Worm (Caenorhabditis elegans) whole organism, young adult: ENCODE data around the gene gst-1.

ENCODE experiments used
- B0261.1 ChIP-seq: sonication (generic microtip); optimal IDR thresholded peaks from 2 replicates; lab custom pipeline; 2016; ENCODE audit warnings: mild to moderate bottlenecking, missing genetic modification characterization, moderate library complexity, missing compliant biosample characterization
- C17E4.6 ChIP-seq: fragments of 200-800 bp; sonication (Bioruptor generic); IDR thresholded peaks from 2 replicates; pipeline ENCODE4 v1.3.6; 2022; ENCODE audit warnings: missing genetic modification reagents, missing genetic modification characterization, missing compliant biosample characterization
- F33H1.4 ChIP-seq: fragments of 200-800 bp; sonication (Bioruptor generic); IDR thresholded peaks from 2 replicates; pipeline ENCODE4 v1.3.6; 2022; ENCODE audit warnings: missing genetic modification reagents, missing genetic modification characterization, missing compliant biosample characterization
- F52B5.7 ChIP-seq: sonication (generic microtip); optimal IDR thresholded peaks from 2 replicates; lab custom pipeline; 2016; ENCODE audit warnings: mild to moderate bottlenecking, missing genetic modification characterization, missing compliant biosample characterization
- F55B11.4 ChIP-seq: sonication (generic microtip); optimal IDR thresholded peaks from 2 replicates; lab custom pipeline; 2016; ENCODE audit warnings: missing compliant biosample characterization, missing genetic modification characterization, borderline replicate concordance; ENCODE audit not compliant: insufficient read depth
- F57C9.4 ChIP-seq: sonication (generic microtip); optimal IDR thresholded peaks from 2 replicates; lab custom pipeline; 2017; ENCODE audit warnings: mild to moderate bottlenecking, missing genetic modification characterization, missing compliant biosample characterization
- K12H6.12 ChIP-seq: fragments of 200-800 bp; sonication (Bioruptor generic); optimal IDR thresholded peaks from 2 replicates; lab custom pipeline; 2018; ENCODE audit warnings: mild to moderate bottlenecking, missing genetic modification characterization, missing compliant biosample characterization
- Y53G8AR.9 ChIP-seq: fragments of 200-800 bp; sonication (Bioruptor generic); conservative IDR thresholded peaks from 2 replicates; pipeline ENCODE4 v1.3.6; 2022; ENCODE audit warnings: missing genetic modification reagents, missing genetic modification characterization, missing compliant biosample characterization
- akir-1 ChIP-seq: fragments of 200-800 bp; sonication (Bioruptor generic); optimal IDR thresholded peaks from 2 replicates; lab custom pipeline; 2018; ENCODE audit warnings: mild to moderate bottlenecking, missing genetic modification characterization, moderate library complexity, missing compliant biosample characterization
- ama-1 ChIP-seq, 3 experiments: fragments of 150-350 bp in 1 of 3; sonication (generic microtip) in 2 of 3; optimal IDR thresholded peaks; 2 replicates each; lab custom pipeline; 2014 to 2018; ENCODE audit warnings: missing biosample characterization in 2 of 3, missing genetic modification characterization in 2 of 3, missing genetic modification reagents in 2 of 3
- athp-1 ChIP-seq: sonication (generic microtip); optimal IDR thresholded peaks from 2 replicates; lab custom pipeline; 2017; ENCODE audit warnings: mild to moderate bottlenecking, missing genetic modification characterization, missing compliant biosample characterization
- attf-3 ChIP-seq: fragments of 200-800 bp; sonication (Bioruptor generic); conservative IDR thresholded peaks from 2 replicates; pipeline ENCODE4 v1.3.6; 2022; ENCODE audit warnings: missing genetic modification reagents, missing genetic modification characterization, missing compliant biosample characterization
- ccch-3 ChIP-seq: fragments of 200-800 bp; sonication (Bioruptor generic); optimal IDR thresholded peaks from 2 replicates; lab custom pipeline; 2018; ENCODE audit warnings: mild to moderate bottlenecking, missing genetic modification characterization, missing compliant biosample characterization
- ceh-27 ChIP-seq: fragments of 200-800 bp; sonication (Bioruptor generic); optimal IDR thresholded peaks from 2 replicates; lab custom pipeline; 2018; ENCODE audit warnings: mild to moderate bottlenecking, missing genetic modification characterization, moderate library complexity, missing compliant biosample characterization
- ceh-79 ChIP-seq: sonication (generic microtip); optimal IDR thresholded peaks from 2 replicates; lab custom pipeline; 2017; ENCODE audit warnings: mild to moderate bottlenecking, missing genetic modification characterization, missing compliant biosample characterization
- efl-1 ChIP-seq: fragments of 150-350 bp; optimal IDR thresholded peaks from 2 replicates; lab custom pipeline; 2014; ENCODE audit warnings: missing biosample characterization, missing genetic modification reagents, missing genetic modification characterization
- egrh-3 ChIP-seq: fragments of 200-800 bp; sonication (Bioruptor generic); IDR thresholded peaks from 2 replicates; pipeline ENCODE4 v1.3.6; 2022; ENCODE audit warnings: missing genetic modification reagents, missing genetic modification characterization, missing compliant biosample characterization
- gei-17 ChIP-seq: fragments of 200-800 bp; sonication (Bioruptor generic); optimal IDR thresholded peaks from 2 replicates; lab custom pipeline; 2018; ENCODE audit warnings: mild to moderate bottlenecking, missing genetic modification characterization, missing compliant biosample characterization
- hlh-12 ChIP-seq: sonication (generic microtip); optimal IDR thresholded peaks from 2 replicates; lab custom pipeline; 2016; ENCODE audit warnings: missing genetic modification characterization, missing compliant biosample characterization
- hmg-1.2 ChIP-seq: fragments of 200-800 bp; sonication (Bioruptor generic); IDR thresholded peaks from 2 replicates; pipeline ENCODE4 v1.3.6; 2022; ENCODE audit warnings: missing genetic modification reagents, missing genetic modification characterization, missing compliant biosample characterization
- hsf-1 ChIP-seq: fragments of 200-800 bp; sonication (Bioruptor generic); IDR thresholded peaks from 2 replicates; pipeline ENCODE4 v1.3.6; 2022; ENCODE audit warnings: missing genetic modification reagents, missing genetic modification characterization, missing compliant biosample characterization
- lin-26 ChIP-seq: fragments of 200-800 bp; sonication (Bioruptor generic); IDR thresholded peaks from 2 replicates; pipeline ENCODE4 v1.3.6; 2022; ENCODE audit warnings: missing genetic modification reagents, missing genetic modification characterization, missing compliant biosample characterization
- lin-35 ChIP-seq, 3 experiments: fragments of 150-350 bp in 2 of 3; sonication (generic microtip) in 1 of 3; optimal IDR thresholded peaks; 2 replicates each; lab custom pipeline; 2014 to 2018; ENCODE audit warnings: missing biosample characterization in 3 of 3, missing genetic modification characterization in 3 of 3, missing genetic modification reagents in 3 of 3
- lin-40 ChIP-seq: sonication (generic microtip); optimal IDR thresholded peaks from 2 replicates; lab custom pipeline; 2016; ENCODE audit warnings: missing genetic modification characterization, mild to moderate bottlenecking, missing compliant biosample characterization, missing genotype, missing genetic modification reagents
- lin-54 ChIP-seq: fragments of 200-800 bp; sonication (Bioruptor generic); optimal IDR thresholded peaks from 2 replicates; lab custom pipeline; 2018; ENCODE audit warnings: mild to moderate bottlenecking, missing genetic modification characterization, missing compliant biosample characterization
- madf-6 ChIP-seq: fragments of 200-800 bp; sonication (Bioruptor generic); IDR thresholded peaks from 2 replicates; pipeline ENCODE4 v1.3.6; 2022; ENCODE audit warnings: missing genetic modification reagents, missing genetic modification characterization, missing compliant biosample characterization
- madf-8 ChIP-seq: fragments of 200-800 bp; sonication (Bioruptor generic); conservative IDR thresholded peaks from 2 replicates; pipeline ENCODE4 v1.3.6; 2022; ENCODE audit warnings: missing genetic modification reagents, missing genetic modification characterization, missing compliant biosample characterization
- mcd-1 ChIP-seq: fragments of 200-800 bp; sonication (Bioruptor generic); IDR thresholded peaks from 2 replicates; pipeline ENCODE4 v1.3.6; 2022; ENCODE audit warnings: missing genetic modification reagents, missing genetic modification characterization, missing compliant biosample characterization
- mel-28 ChIP-seq: sonication (generic microtip); optimal IDR thresholded peaks from 2 replicates; lab custom pipeline; 2016; ENCODE audit warnings: borderline replicate concordance, mild to moderate bottlenecking, missing genetic modification characterization, missing compliant biosample characterization
- mes-4 ChIP-seq: sonication (generic microtip); optimal IDR thresholded peaks from 2 replicates; lab custom pipeline; 2016; ENCODE audit warnings: missing genotype, missing genetic modification characterization, missing compliant biosample characterization
- mxl-1 ChIP-seq: sonication (generic microtip); optimal IDR thresholded peaks from 2 replicates; lab custom pipeline; 2016; ENCODE audit warnings: missing genetic modification characterization, missing compliant biosample characterization
- nfyb-1 ChIP-seq: fragments of 200-800 bp; sonication (Bioruptor generic); IDR thresholded peaks from 2 replicates; pipeline ENCODE4 v1.3.6; 2022; ENCODE audit warnings: missing genetic modification reagents, missing genetic modification characterization, missing compliant biosample characterization
- pbrm-1 ChIP-seq: fragments of 200-800 bp; sonication (Bioruptor generic); IDR thresholded peaks from 2 replicates; pipeline ENCODE4 v1.3.6; 2022; ENCODE audit warnings: missing genetic modification reagents, missing genetic modification characterization, missing compliant biosample characterization
- repo-1 ChIP-seq: sonication (generic microtip); optimal IDR thresholded peaks from 2 replicates; lab custom pipeline; 2017; ENCODE audit warnings: mild to moderate bottlenecking, missing genetic modification characterization, missing compliant biosample characterization
- sea-2 ChIP-seq: fragments of 200-800 bp; sonication (Bioruptor generic); IDR thresholded peaks from 2 replicates; pipeline ENCODE4 v1.3.6; 2022; ENCODE audit warnings: missing genetic modification characterization, missing compliant biosample characterization
- snpc-3.4 ChIP-seq: sonication (generic microtip); optimal IDR thresholded peaks from 2 replicates; lab custom pipeline; 2017; ENCODE audit warnings: missing genetic modification characterization, mild to moderate bottlenecking, missing compliant biosample characterization, antibody characterized with exemption, moderate library complexity, missing genotype, missing genetic modification reagents
- snpc-4 ChIP-seq, 5 experiments: fragments of 150-350 bp in 1 of 5; sonication (generic microtip) in 4 of 5; optimal IDR thresholded peaks; 2 replicates each; lab custom pipeline; 2014 to 2018; ENCODE audit warnings: missing genetic modification characterization in 5 of 5, missing biosample characterization in 3 of 5, antibody characterized with exemption in 2 of 5, mild to moderate bottlenecking in 2 of 5, missing compliant biosample characterization in 2 of 5, missing genotype in 2 of 5, moderate library complexity in 2 of 5, missing genetic modification reagents in 1 of 5
- somi-1 ChIP-seq: fragments of 200-800 bp; sonication (Bioruptor generic); optimal IDR thresholded peaks from 2 replicates; lab custom pipeline; 2018; ENCODE audit warnings: mild to moderate bottlenecking, missing genetic modification characterization, missing compliant biosample characterization
- tbp1 ChIP-seq: fragments of 200-800 bp; sonication (Bioruptor generic); optimal IDR thresholded peaks from 2 replicates; lab custom pipeline; 2018; ENCODE audit warnings: mild to moderate bottlenecking, missing genetic modification characterization, missing compliant biosample characterization
- tlf-1 ChIP-seq: fragments of 200-800 bp; sonication (Bioruptor generic); optimal IDR thresholded peaks from 2 replicates; lab custom pipeline; 2018; ENCODE audit warnings: mild to moderate bottlenecking, missing genetic modification characterization, missing compliant biosample characterization
- unc-130 ChIP-seq: sonication (generic microtip); optimal IDR thresholded peaks from 2 replicates; lab custom pipeline; 2016; ENCODE audit warnings: missing genetic modification reagents, missing genetic modification characterization, missing compliant biosample characterization
- xnd-1 ChIP-seq: sonication (generic microtip); optimal IDR thresholded peaks from 2 replicates; lab custom pipeline; 2016; ENCODE audit warnings: missing genotype, missing genetic modification reagents, missing genetic modification characterization, missing compliant biosample characterization
- ztf-28 ChIP-seq: fragments of 200-800 bp; sonication (Bioruptor generic); IDR thresholded peaks from 2 replicates; pipeline ENCODE4 v1.3.6; 2022; ENCODE audit warnings: missing genetic modification reagents, missing genetic modification characterization, missing compliant biosample characterization

The gst-1 gene

DNA sequence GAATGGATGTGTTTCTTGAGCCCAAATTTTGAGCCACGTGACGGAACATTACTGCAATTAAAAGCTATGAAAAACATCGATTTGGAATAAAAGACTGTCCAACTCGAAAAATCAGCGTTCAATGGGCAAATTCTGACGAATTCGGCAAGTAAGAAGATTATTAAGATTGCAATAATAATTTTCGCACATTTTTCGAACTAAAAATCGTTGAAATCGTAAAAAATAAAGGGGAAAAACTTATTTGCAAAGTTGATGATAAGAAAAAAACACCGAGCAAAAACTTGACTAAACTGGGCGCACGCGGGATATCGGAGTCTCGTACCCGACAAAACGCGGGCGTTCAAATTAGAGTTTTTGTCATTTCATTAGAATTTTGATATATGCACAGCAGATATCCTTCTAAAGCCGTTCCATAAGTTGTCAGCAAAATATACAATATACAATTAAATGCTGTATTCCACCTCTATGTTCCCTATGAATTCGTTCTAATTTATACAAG, 30.2 kb downstream of the gst-1 start, which contains the start of the genes mccc-2 and mrpl-44:
mccc-2 (minus strand) TSS at position 51 of the 499 bp plus-strand sequence.
mrpl-44 (minus strand) TSS at position 51 of the 499 bp plus-strand sequence.
- no peak for TF ChIP-seq ccch-3 (GFP tag; lab: Kevin White, UChicago)
- no peak for TF ChIP-seq pbrm-1
- no peak for TF ChIP-seq ceh-79
- peak; percentile 96 for TF ChIP-seq attf-3 (GFP tag; lab: Robert Waterston, UW)
- no peak for TF ChIP-seq madf-8
- 0 out of 2 replicates have a peak, but pooled peaks have one; percentile 25 for TF ChIP-seq mcd-1 (GFP tag; lab: Robert Waterston, UW)
- TF ChIP-seq lin-54 (GFP tag; lab: Kevin White, UChicago), result peak; percentile 56
- peak; percentile 52 for TF ChIP-seq efl-1 (GFP tag; lab: Kevin White, UChicago)

ce11 chrIII:9091392-9092291, 32.5 kb downstream of the gst-1 start, which contains the start of gene glp-1:
TSS of gene glp-1 (plus strand) at chrIII:9092241.
- TF ChIP-seq somi-1 (GFP tag; lab: Kevin White, UChicago) (no peak), hmg-1.2 (GFP tag; lab: Robert Waterston, UW) (peak; percentile 5; the same call in 1 of the 2 replicates), snpc-3.4 (tag; lab: Kevin White, UChicago) (peak; percentile 32), madf-6 (GFP tag; lab: Robert Waterston, UW) (peak; percentile 80; the same call in 1 of the 2 replicates), F55B11.4 (no peak), C17E4.6 (GFP tag; lab: Robert Waterston, UW) (no peak), egrh-3 (GFP tag; lab: Robert Waterston, UW) (no peak), sea-2 (GFP tag; lab: Robert Waterston, UW) (no peak), madf-8 (peak; percentile 66), Y53G8AR.9 (no peak), efl-1 (GFP tag; lab: Kevin White, UChicago) (peak; percentile 91), lin-26 (GFP tag; lab: Robert Waterston, UW) (no peak), tbp1 (no peak), ama-1 (optimal IDR thresholded peaks at IDR 0.05; lab: Kevin White, UChicago) (no peak), ama-1 (GFP tag; optimal IDR thresholded peaks at IDR 0.05; lab: Kevin White, UChicago) (no peak), K12H6.12 (tag; lab: Kevin White, UChicago) (no peak), F33H1.4 (GFP tag; lab: Robert Waterston, UW) (0 out of 2 replicates have a peak, but pooled peaks have one; percentile 42), athp-1 (tag; lab: Kevin White, UChicago) (no peak), repo-1 (tag; lab: Kevin White, UChicago) (no peak), mel-28 (tag; lab: Kevin White, UChicago) (no peak), F52B5.7 (tag; lab: Kevin White, UChicago) (no peak), mxl-1 (tag; lab: Kevin White, UChicago) (no peak), xnd-1 (tag; lab: Kevin White, UChicago) (peak; percentile 30), akir-1 (GFP tag; lab: Kevin White, UChicago) (no peak), hsf-1 (GFP tag; lab: Robert Waterston, UW) (no peak), tlf-1 (GFP tag; lab: Kevin White, UChicago) (no peak), nfyb-1 (GFP tag; lab: Robert Waterston, UW) (no peak), ceh-27 (GFP tag; lab: Kevin White, UChicago) (no peak), mes-4 (no peak), lin-40 (tag; lab: Kevin White, UChicago) (no peak), unc-130 (GFP tag; lab: Kevin White, UChicago) (no peak), F57C9.4 (tag; lab: Kevin White, UChicago) (no peak), gei-17 (no peak), B0261.1 (tag; lab: Kevin White, UChicago) (no peak), lin-35 (GFP tag; optimal IDR thresholded peaks at IDR 0.05; lab: Kevin White, UChicago) (no peak), ztf-28 (GFP tag; lab: Robert Waterston, UW) (no peak), hlh-12 (no peak), snpc-4 (GFP tag; optimal IDR thresholded peaks at IDR 0.05; lab: Kevin White, UChicago) (no peak), snpc-4 (tag; optimal IDR thresholded peaks at IDR 0.05; lab: Kevin White, UChicago) (no peak)
